Fruit fly (Drosophila melanogaster) whole organism, embryonic: ENCODE measurements around the gene Syx4.

Experiments
- Atf6 ChIP-seq: fragments of 200-800 bp; sonication (Bioruptor generic); IDR thresholded peaks from 2 replicates; pipeline ENCODE4 v1.3.6; 2022; ENCODE audit warnings: missing biosample characterization, missing genetic modification characterization
- BEAF-32 ChIP-seq: fragments of 200-800 bp; sonication (Bioruptor generic); optimal IDR thresholded peaks from 3 replicates; lab custom pipeline; 2017; ENCODE audit warnings: missing biosample characterization, missing genetic modification characterization, mild to moderate bottlenecking, moderate library complexity, missing genetic modification reagents
- Bgb ChIP-seq: fragments of 200-800 bp; sonication (Bioruptor generic); IDR thresholded peaks from 2 replicates; pipeline ENCODE4 v1.3.6; 2022; ENCODE audit warnings: missing biosample characterization, missing genetic modification characterization; ENCODE audit not compliant: partially characterized antibody
- CG10147 ChIP-seq: fragments of 200-800 bp; sonication (Bioruptor generic); optimal IDR thresholded peaks from 2 replicates; lab custom pipeline; 2019; ENCODE audit warnings: missing biosample characterization, mild to moderate bottlenecking, missing genetic modification characterization, moderate library complexity
- CG11093 ChIP-seq: fragments of 200-800 bp; sonication (Bioruptor generic); IDR thresholded peaks from 3 replicates; pipeline ENCODE4 v1.3.6; 2022; ENCODE audit warnings: missing biosample characterization, missing genetic modification characterization
- CG11247 ChIP-seq: fragments of 200-800 bp; sonication (Bioruptor generic); IDR thresholded peaks from 2 replicates; pipeline ENCODE4 v1.3.6; 2022; ENCODE audit warnings: missing biosample characterization, missing genetic modification characterization
- CG12659 ChIP-seq: fragments of 200-800 bp; sonication (Bioruptor generic); optimal IDR thresholded peaks from 3 replicates; lab custom pipeline; 2017; ENCODE audit warnings: mild to moderate bottlenecking, missing biosample characterization, missing genetic modification reagents, missing genetic modification characterization
- CG1647 ChIP-seq: fragments of 200-800 bp; sonication (Bioruptor generic); optimal IDR thresholded peaks from 3 replicates; lab custom pipeline; 2016; ENCODE audit warnings: missing biosample characterization, missing genetic modification characterization
- CG17612 ChIP-seq: fragments of 200-800 bp; sonication (Bioruptor generic); IDR thresholded peaks from 2 replicates; pipeline ENCODE4 v1.3.6; 2022; ENCODE audit warnings: missing biosample characterization, missing genetic modification characterization
- CG1832 ChIP-seq: fragments of 200-800 bp; sonication (Bioruptor generic); optimal IDR thresholded peaks from 2 replicates; lab custom pipeline; 2017; ENCODE audit warnings: missing biosample characterization, mild to moderate bottlenecking, missing genetic modification characterization, inconsistent platforms
- CG2199 ChIP-seq: fragments of 200-800 bp; sonication (Bioruptor generic); IDR thresholded peaks from 3 replicates; pipeline ENCODE4 v1.3.6; 2022; ENCODE audit warnings: missing biosample characterization, missing genetic modification characterization
- CG2202 ChIP-seq: fragments of 200-800 bp; sonication (Bioruptor generic); optimal IDR thresholded peaks from 2 replicates; lab custom pipeline; 2018; ENCODE audit warnings: missing biosample characterization, mild to moderate bottlenecking, missing genetic modification characterization
- CG31365 ChIP-seq: fragments of 200-800 bp; sonication (Bioruptor generic); optimal IDR thresholded peaks from 2 replicates; lab custom pipeline; 2018; ENCODE audit warnings: missing biosample characterization, mild to moderate bottlenecking, missing genetic modification characterization
- CG3847 ChIP-seq: fragments of 200-800 bp; sonication (Bioruptor generic); IDR thresholded peaks from 2 replicates; pipeline ENCODE4 v1.3.6; 2022; ENCODE audit warnings: missing biosample characterization, missing genetic modification characterization
- CG4328 ChIP-seq: fragments of 200-800 bp; sonication (Bioruptor generic); optimal IDR thresholded peaks from 3 replicates; lab custom pipeline; 2017; ENCODE audit warnings: missing biosample characterization, missing genetic modification reagents, missing genetic modification characterization
- CG4360 ChIP-seq: fragments of 200-800 bp; sonication (Bioruptor generic); IDR thresholded peaks from 2 replicates; pipeline ENCODE4 v1.3.6; 2022; ENCODE audit warnings: missing biosample characterization, missing genetic modification characterization
- CG6654 ChIP-seq: fragments of 200-800 bp; sonication (Bioruptor generic); optimal IDR thresholded peaks from 2 replicates; lab custom pipeline; 2017; ENCODE audit warnings: missing biosample characterization, mild to moderate bottlenecking, missing genetic modification characterization
- CG7745 ChIP-seq: fragments of 200-800 bp; sonication (Bioruptor generic); optimal IDR thresholded peaks from 2 replicates; lab custom pipeline; 2018; ENCODE audit warnings: missing biosample characterization, mild to moderate bottlenecking, missing genetic modification characterization, moderate library complexity
- CG8924 ChIP-seq: fragments of 200-800 bp; optimal IDR thresholded peaks from 3 replicates; lab custom pipeline; 2019; ENCODE audit warnings: missing biosample characterization, mild to moderate bottlenecking, missing genetic modification characterization, moderate library complexity
- CG9817 ChIP-seq: fragments of 200-800 bp; sonication (Bioruptor generic); optimal IDR thresholded peaks from 2 replicates; lab custom pipeline; 2018; ENCODE audit warnings: missing biosample characterization, mild to moderate bottlenecking, missing genetic modification characterization, moderate library complexity
- CkIIα-i1 ChIP-seq: fragments of 200-800 bp; sonication (Bioruptor generic); IDR thresholded peaks from 2 replicates; pipeline ENCODE4 v1.3.6; 2022; ENCODE audit warnings: missing biosample characterization, missing genetic modification characterization
- D19A ChIP-seq: fragments of 200-800 bp; optimal IDR thresholded peaks from 3 replicates; lab custom pipeline; 2019; ENCODE audit warnings: missing biosample characterization, mild to moderate bottlenecking, missing genetic modification characterization, moderate library complexity
- Dip3 ChIP-seq: fragments of 200-800 bp; sonication (Bioruptor generic); optimal IDR thresholded peaks from 3 replicates; lab custom pipeline; 2016; ENCODE audit warnings: missing biosample characterization, missing genetic modification characterization
- E2f2 ChIP-seq: fragments of 200-800 bp; sonication (Bioruptor generic); IDR thresholded peaks from 2 replicates; pipeline ENCODE4 v1.3.6; 2022; ENCODE audit warnings: missing biosample characterization, missing genetic modification characterization
- Elba2 ChIP-seq: fragments of 200-800 bp; sonication (Bioruptor generic); optimal IDR thresholded peaks from 3 replicates; lab custom pipeline; 2016; ENCODE audit warnings: missing biosample characterization, missing genetic modification characterization
- Gug ChIP-seq: fragments of 200-800 bp; sonication (Bioruptor generic); IDR thresholded peaks from 4 replicates; pipeline ENCODE4 v1.3.6; 2022; ENCODE audit warnings: missing biosample characterization, missing genetic modification characterization
- HLH54F ChIP-seq: fragments of 200-800 bp; sonication (Bioruptor generic); optimal IDR thresholded peaks from 3 replicates; lab custom pipeline; 2016; ENCODE audit warnings: missing biosample characterization, missing genetic modification characterization
- HmgZ ChIP-seq: fragments of 200-800 bp; sonication (Bioruptor generic); optimal IDR thresholded peaks from 2 replicates; lab custom pipeline; 2018; ENCODE audit warnings: missing biosample characterization, mild to moderate bottlenecking, missing genetic modification characterization
- Lim3 ChIP-seq: fragments of 200-800 bp; sonication (Bioruptor generic); IDR thresholded peaks from 2 replicates; pipeline ENCODE4 v1.3.6; 2022; ENCODE audit warnings: missing biosample characterization, missing genetic modification characterization
- NK7.1 ChIP-seq: fragments of 200-800 bp; sonication (Bioruptor generic); optimal IDR thresholded peaks from 3 replicates; lab custom pipeline; 2016; ENCODE audit warnings: missing biosample characterization, missing genetic modification characterization
- Rfx ChIP-seq: fragments of 200-800 bp; sonication (Bioruptor generic); IDR thresholded peaks from 2 replicates; pipeline ENCODE4 v1.3.6; 2022; ENCODE audit warnings: missing biosample characterization, missing genetic modification characterization
- Sry-β ChIP-seq: fragments of 200-800 bp; sonication (Bioruptor generic); optimal IDR thresholded peaks from 2 replicates; lab custom pipeline; 2018; ENCODE audit warnings: missing biosample characterization, mild to moderate bottlenecking, missing genetic modification characterization, moderate library complexity
- Stat92E ChIP-seq, 3 experiments: fragments of >200 bp in 2 of 3; fragments of 200-800 bp in 1 of 3; sonication (Bioruptor generic) in 1 of 3; optimal IDR thresholded peaks; 2 replicates each; lab custom pipeline; 2017 to 2019; ENCODE audit warnings: missing biosample characterization in 3 of 3, missing genetic modification characterization in 3 of 3, mild to moderate bottlenecking in 1 of 3, moderate library complexity in 1 of 3
- abd-A ChIP-seq: fragments of 200-800 bp; sonication (Bioruptor generic); optimal IDR thresholded peaks from 3 replicates; lab custom pipeline; 2019; ENCODE audit warnings: missing biosample characterization, mild to moderate bottlenecking, missing genetic modification characterization, moderate library complexity
- dysf ChIP-seq: fragments of 200-800 bp; sonication (Bioruptor generic); IDR thresholded peaks from 3 replicates; pipeline ENCODE4 v1.3.6; 2022; ENCODE audit warnings: missing biosample characterization, missing genetic modification characterization
- gt ChIP-seq: fragments of 200-800 bp; sonication (Bioruptor generic); IDR thresholded peaks from 2 replicates; pipeline ENCODE4 v1.3.6; 2022; ENCODE audit warnings: missing biosample characterization, missing genetic modification characterization
- lola ChIP-seq, 3 experiments: fragments of >200 bp in 2 of 3; fragments of 200-800 bp in 1 of 3; sonication (Bioruptor generic) in 1 of 3; optimal IDR thresholded peaks; 2 replicates each; lab custom pipeline; 2017 to 2019; ENCODE audit warnings: missing biosample characterization in 3 of 3, missing genetic modification characterization in 3 of 3, mild to moderate bottlenecking in 1 of 3, moderate library complexity in 1 of 3
- nerfin-1 ChIP-seq: fragments of 200-800 bp; sonication (Bioruptor generic); optimal IDR thresholded peaks from 3 replicates; lab custom pipeline; 2019; ENCODE audit warnings: missing biosample characterization, mild to moderate bottlenecking, missing genetic modification characterization, moderate library complexity
- prd ChIP-seq, 3 experiments: fragments of >200 bp in 2 of 3; fragments of 200-800 bp in 1 of 3; sonication (Bioruptor generic) in 1 of 3; optimal IDR thresholded peaks in 2 of 3; IDR thresholded peaks in 1 of 3; 2 replicates in 2 of 3; 3 replicates in 1 of 3; pipeline versions ENCODE4 v1.3.6 to Lab custom; 2017 to 2022; ENCODE audit warnings: missing biosample characterization in 1 of 3, missing genetic modification characterization in 1 of 3
- pum ChIP-seq: fragments of 200-800 bp; sonication (Bioruptor generic); optimal IDR thresholded peaks from 2 replicates; lab custom pipeline; 2016; ENCODE audit warnings: missing biosample characterization, missing genetic modification characterization
- sna ChIP-seq: fragments of 200-800 bp; sonication (Bioruptor generic); IDR thresholded peaks from 2 replicates; pipeline ENCODE4 v1.3.6; 2022; ENCODE audit warnings: missing biosample characterization, missing genetic modification characterization; ENCODE audit not compliant: partially characterized antibody
- tap ChIP-seq: fragments of 200-800 bp; optimal IDR thresholded peaks from 3 replicates; lab custom pipeline; 2019; ENCODE audit warnings: missing biosample characterization, mild to moderate bottlenecking, missing genetic modification characterization, moderate library complexity
- tgo ChIP-seq: fragments of 200-800 bp; sonication (Bioruptor generic); IDR thresholded peaks from 3 replicates; pipeline ENCODE4 v1.3.6; 2022; ENCODE audit warnings: missing biosample characterization, missing genetic modification characterization
- trem ChIP-seq: fragments of 200-800 bp; optimal IDR thresholded peaks from 3 replicates; lab custom pipeline; 2019; ENCODE audit warnings: missing biosample characterization, mild to moderate bottlenecking, missing genetic modification characterization, moderate library complexity
- trh ChIP-seq: fragments of 200-800 bp; sonication (Bioruptor generic); optimal IDR thresholded peaks from 2 replicates; lab custom pipeline; 2016; ENCODE audit warnings: missing biosample characterization, missing genetic modification characterization
- ttk ChIP-seq: fragments of 200-800 bp; sonication (Bioruptor generic); IDR thresholded peaks from 2 replicates; pipeline ENCODE4 v2.1.2; 2022; ENCODE audit warnings: missing biosample characterization, missing genetic modification characterization
- unc-4 ChIP-seq: fragments of 200-800 bp; sonication (Bioruptor generic); IDR thresholded peaks from 2 replicates; pipeline ENCODE4 v1.3.6; 2022; ENCODE audit warnings: missing biosample characterization, missing genetic modification characterization; ENCODE audit not compliant: partially characterized antibody
- unpg ChIP-seq: fragments of 200-800 bp; sonication (Bioruptor generic); optimal IDR thresholded peaks from 3 replicates; lab custom pipeline; 2018; ENCODE audit warnings: missing biosample characterization, mild to moderate bottlenecking, missing genetic modification characterization, moderate library complexity

The Syx4 gene

dm6 chrX:2740084-2740483, 3.8 kb downstream of the Syx4 start, which contains the start of gene kirre:
TSS of gene kirre (plus strand) at chrX:2740384.
- TF ChIP-seq unpg (GFP tag; lab: Kevin White, UChicago) = no peak
- no peak for TF ChIP-seq abd-A (tag; lab: Kevin White, UChicago)

- TF ChIP-seq Bgb (GFP tag; lab: Robert Waterston, UW) (no peak), Elba2 (GFP tag; lab: Kevin White, UChicago) (no peak), prd (optimal IDR thresholded peaks at IDR 0.05; lab: Kevin White, UChicago) (no peak), prd (GFP tag; IDR thresholded peaks at IDR 0.05; lab: Robert Waterston, UW) (no peak), CG1832 (GFP tag; lab: Kevin White, UChicago) (no peak), D19A (no peak), HmgZ (tag; lab: Kevin White, UChicago) (peak; percentile 15), CG7745 (tag; lab: Kevin White, UChicago) (no peak), gt (no peak), CG6654 (GFP tag; lab: Kevin White, UChicago) (no peak), BEAF-32 (GFP tag; lab: Kevin White, UChicago) (peak; percentile 20), Sry-β (GFP tag; lab: Kevin White, UChicago) (peak; percentile 98), trh (GFP tag; lab: Kevin White, UChicago) (no peak), nerfin-1 (no peak), CG31365 (tag; lab: Kevin White, UChicago) (no peak), tap (no peak), CG2199 (GFP tag; lab: Robert Waterston, UW) (no peak), HLH54F (GFP tag; lab: Kevin White, UChicago) (no peak), CG17612 (no peak), tgo (GFP tag; lab: Robert Waterston, UW) (no peak), Gug (GFP tag; lab: Robert Waterston, UW) (no peak), unc-4 (GFP tag; lab: Robert Waterston, UW) (peak; percentile 34; the same call in 1 of the 2 replicates), Atf6 (GFP tag; lab: Robert Waterston, UW) (no peak), pum (GFP tag; lab: Kevin White, UChicago) (no peak), Stat92E (GFP tag; optimal IDR thresholded peaks at IDR 0.05; lab: Kevin White, UChicago) (no peak), lola (GFP tag; optimal IDR thresholded peaks at IDR 0.05; lab: Kevin White, UChicago) (no peak), CG8924 (tag; lab: Kevin White, UChicago) (no peak), CG4360 (no peak), dysf (GFP tag; lab: Robert Waterston, UW) (no peak), CG3847 (no peak), CG9817 (no peak), CG12659 (peak; percentile 33), NK7.1 (GFP tag; lab: Kevin White, UChicago) (no peak), CG2202 (tag; lab: Kevin White, UChicago) (no peak), ttk (GFP tag; lab: Robert Waterston, UW) (no peak), CG11247 (GFP tag; lab: Robert Waterston, UW) (no peak), CG1647 (GFP tag; lab: Kevin White, UChicago) (no peak), Lim3 (GFP tag; lab: Robert Waterston, UW) (no peak), CG4328 (no peak), trem (peak; percentile 30), sna (GFP tag; lab: Robert Waterston, UW) (no peak), CkIIα-i1 (no peak), Dip3 (GFP tag; lab: Kevin White, UChicago) (no peak), E2f2 (GFP tag; lab: Robert Waterston, UW) (peak; percentile 29; the same call in 1 of the 2 replicates), CG10147 (no peak), Rfx (GFP tag; lab: Robert Waterston, UW) (0 out of 2 replicates have a peak, but pooled peaks have one; percentile 34), CG11093 (GFP tag; lab: Robert Waterston, UW) (no peak)
Observed at dm6 chrX:2738663-2739062, 5.2 kb downstream of the Syx4 start, which contains the start of gene crm. TSS of gene crm (minus strand) at chrX:2738773.
